Worm (Caenorhabditis elegans) whole organism, young adult: ENCODE measurements around the gene srx-76.

Experiments
- B0035.1 ChIP-seq: sonication (generic microtip); optimal IDR thresholded peaks from 2 replicates; lab custom pipeline; 2016; ENCODE audit warnings: missing genetic modification characterization, mild to moderate bottlenecking, missing compliant biosample characterization, missing genotype, missing genetic modification reagents
- F33H1.4 ChIP-seq: fragments of 200-800 bp; sonication (Bioruptor generic); IDR thresholded peaks from 2 replicates; pipeline ENCODE4 v1.3.6; 2022; ENCODE audit warnings: missing genetic modification reagents, missing genetic modification characterization, missing compliant biosample characterization
- F37B4.10 ChIP-seq: fragments of 200-800 bp; sonication (Bioruptor generic); IDR thresholded peaks from 2 replicates; pipeline ENCODE4 v1.3.6; 2022; ENCODE audit warnings: missing genetic modification characterization, missing compliant biosample characterization
- F52B5.7 ChIP-seq: sonication (generic microtip); optimal IDR thresholded peaks from 2 replicates; lab custom pipeline; 2016; ENCODE audit warnings: mild to moderate bottlenecking, missing genetic modification characterization, missing compliant biosample characterization
- F55B11.4 ChIP-seq: sonication (generic microtip); optimal IDR thresholded peaks from 2 replicates; lab custom pipeline; 2016; ENCODE audit warnings: missing compliant biosample characterization, missing genetic modification characterization, borderline replicate concordance; ENCODE audit not compliant: insufficient read depth
- K12H6.12 ChIP-seq: fragments of 200-800 bp; sonication (Bioruptor generic); optimal IDR thresholded peaks from 2 replicates; lab custom pipeline; 2018; ENCODE audit warnings: mild to moderate bottlenecking, missing genetic modification characterization, missing compliant biosample characterization
- T07F8.4 ChIP-seq: sonication (generic microtip); optimal IDR thresholded peaks from 2 replicates; lab custom pipeline; 2016; ENCODE audit warnings: mild to moderate bottlenecking, missing genetic modification characterization, moderate library complexity, missing compliant biosample characterization
- Y67H2A.10 ChIP-seq: fragments of 200-800 bp; sonication (Bioruptor generic); conservative IDR thresholded peaks from 2 replicates; pipeline ENCODE4 v1.3.6; 2022; ENCODE audit warnings: missing genetic modification reagents, missing genetic modification characterization, missing compliant biosample characterization
- Y95B8A.8 ChIP-seq: fragments of 200-800 bp; sonication (Bioruptor generic); IDR thresholded peaks from 2 replicates; pipeline ENCODE4 v1.3.6; 2022; ENCODE audit warnings: missing genetic modification reagents, missing genetic modification characterization, missing compliant biosample characterization
- atf-7 ChIP-seq: sonication (generic microtip); optimal IDR thresholded peaks from 2 replicates; lab custom pipeline; 2017; ENCODE audit warnings: mild to moderate bottlenecking, missing genetic modification characterization, missing compliant biosample characterization
- attf-3 ChIP-seq: fragments of 200-800 bp; sonication (Bioruptor generic); conservative IDR thresholded peaks from 2 replicates; pipeline ENCODE4 v1.3.6; 2022; ENCODE audit warnings: missing genetic modification reagents, missing genetic modification characterization, missing compliant biosample characterization
- attf-5 ChIP-seq: fragments of 200-800 bp; sonication (Bioruptor generic); optimal IDR thresholded peaks from 2 replicates; lab custom pipeline; 2018; ENCODE audit warnings: mild to moderate bottlenecking, missing genetic modification characterization, missing compliant biosample characterization
- attf-6 ChIP-seq: fragments of 200-800 bp; sonication (Bioruptor generic); IDR thresholded peaks from 2 replicates; pipeline ENCODE4 v1.3.6; 2022; ENCODE audit warnings: missing genetic modification reagents, missing genetic modification characterization, missing compliant biosample characterization
- cebp-2 ChIP-seq: fragments of 200-800 bp; sonication (Bioruptor generic); IDR thresholded peaks from 2 replicates; pipeline ENCODE4 v1.3.6; 2022; ENCODE audit warnings: missing genetic modification characterization, missing compliant biosample characterization
- ceh-40 ChIP-seq: fragments of 200-800 bp; sonication (Bioruptor generic); IDR thresholded peaks from 2 replicates; pipeline ENCODE4 v1.3.6; 2022; ENCODE audit warnings: missing genetic modification characterization, missing compliant biosample characterization
- chd-7 ChIP-seq: sonication (generic microtip); optimal IDR thresholded peaks from 2 replicates; lab custom pipeline; 2016; ENCODE audit warnings: mild to moderate bottlenecking, missing genetic modification characterization, moderate library complexity, missing compliant biosample characterization
- die-1 ChIP-seq: sonication (generic microtip); optimal IDR thresholded peaks from 2 replicates; lab custom pipeline; 2016; ENCODE audit warnings: missing genotype, mild to moderate bottlenecking, missing genetic modification characterization, missing compliant biosample characterization
- dpff-1 ChIP-seq: sonication (generic microtip); optimal IDR thresholded peaks from 2 replicates; lab custom pipeline; 2017; ENCODE audit warnings: mild to moderate bottlenecking, missing genetic modification characterization, missing compliant biosample characterization
- efl-1 ChIP-seq: fragments of 150-350 bp; optimal IDR thresholded peaks from 2 replicates; lab custom pipeline; 2014; ENCODE audit warnings: missing biosample characterization, missing genetic modification reagents, missing genetic modification characterization
- egl-18 ChIP-seq: fragments of 200-800 bp; sonication (Bioruptor generic); IDR thresholded peaks from 2 replicates; pipeline ENCODE4 v1.3.6; 2022; ENCODE audit warnings: missing genetic modification reagents, missing genetic modification characterization, missing compliant biosample characterization
- fkh-3 ChIP-seq: sonication (generic microtip); optimal IDR thresholded peaks from 2 replicates; lab custom pipeline; 2016; ENCODE audit warnings: mild to moderate bottlenecking, missing genetic modification characterization, missing compliant biosample characterization
- hlh-26 ChIP-seq: fragments of 200-800 bp; sonication (Bioruptor generic); conservative IDR thresholded peaks from 2 replicates; pipeline ENCODE4 v1.3.6; 2022; ENCODE audit warnings: missing genetic modification reagents, missing genetic modification characterization, missing compliant biosample characterization
- hmg-1.2 ChIP-seq: fragments of 200-800 bp; sonication (Bioruptor generic); IDR thresholded peaks from 2 replicates; pipeline ENCODE4 v1.3.6; 2022; ENCODE audit warnings: missing genetic modification reagents, missing genetic modification characterization, missing compliant biosample characterization
- hmg-20 ChIP-seq: fragments of 200-800 bp; sonication (Bioruptor generic); IDR thresholded peaks from 2 replicates; pipeline ENCODE4 v1.3.6; 2022; ENCODE audit warnings: missing genetic modification reagents, missing genetic modification characterization, missing compliant biosample characterization
- hsf-1 ChIP-seq: fragments of 200-800 bp; sonication (Bioruptor generic); IDR thresholded peaks from 2 replicates; pipeline ENCODE4 v1.3.6; 2022; ENCODE audit warnings: missing genetic modification reagents, missing genetic modification characterization, missing compliant biosample characterization
- let-607 ChIP-seq, 2 experiments: fragments of 200-800 bp in 1 of 2; sonication (Bioruptor generic) in 1 of 2; sonication (generic microtip) in 1 of 2; optimal IDR thresholded peaks; 2 replicates each; lab custom pipeline; 2016 to 2018; ENCODE audit warnings: mild to moderate bottlenecking in 2 of 2, missing compliant biosample characterization in 2 of 2, missing genetic modification characterization in 2 of 2, moderate library complexity in 2 of 2, missing genotype in 1 of 2
- lin-54 ChIP-seq: fragments of 200-800 bp; sonication (Bioruptor generic); optimal IDR thresholded peaks from 2 replicates; lab custom pipeline; 2018; ENCODE audit warnings: mild to moderate bottlenecking, missing genetic modification characterization, missing compliant biosample characterization
- lsl-1 ChIP-seq: fragments of 200-800 bp; sonication (Bioruptor generic); optimal IDR thresholded peaks from 2 replicates; lab custom pipeline; 2018; ENCODE audit warnings: mild to moderate bottlenecking, missing genetic modification characterization, moderate library complexity, missing compliant biosample characterization
- lsy-27 ChIP-seq: sonication (generic microtip); optimal IDR thresholded peaks from 2 replicates; lab custom pipeline; 2017; ENCODE audit warnings: missing genetic modification characterization, mild to moderate bottlenecking, missing compliant biosample characterization, antibody characterized with exemption, missing genotype, borderline replicate concordance; ENCODE audit not compliant: insufficient read depth
- madf-10 ChIP-seq: sonication (generic microtip); optimal IDR thresholded peaks from 2 replicates; lab custom pipeline; 2016; ENCODE audit warnings: mild to moderate bottlenecking, missing genetic modification characterization, missing compliant biosample characterization
- madf-6 ChIP-seq: fragments of 200-800 bp; sonication (Bioruptor generic); IDR thresholded peaks from 2 replicates; pipeline ENCODE4 v1.3.6; 2022; ENCODE audit warnings: missing genetic modification reagents, missing genetic modification characterization, missing compliant biosample characterization
- madf-8 ChIP-seq: fragments of 200-800 bp; sonication (Bioruptor generic); conservative IDR thresholded peaks from 2 replicates; pipeline ENCODE4 v1.3.6; 2022; ENCODE audit warnings: missing genetic modification reagents, missing genetic modification characterization, missing compliant biosample characterization
- mel-28 ChIP-seq: sonication (generic microtip); optimal IDR thresholded peaks from 2 replicates; lab custom pipeline; 2016; ENCODE audit warnings: borderline replicate concordance, mild to moderate bottlenecking, missing genetic modification characterization, missing compliant biosample characterization
- mes-4 ChIP-seq: sonication (generic microtip); optimal IDR thresholded peaks from 2 replicates; lab custom pipeline; 2016; ENCODE audit warnings: missing genotype, missing genetic modification characterization, missing compliant biosample characterization
- nfya-2 ChIP-seq: fragments of 200-800 bp; sonication (Bioruptor generic); IDR thresholded peaks from 2 replicates; pipeline ENCODE4 v1.3.6; 2022; ENCODE audit warnings: missing genetic modification reagents, missing genetic modification characterization, missing compliant biosample characterization
- nfyb-1 ChIP-seq: fragments of 200-800 bp; sonication (Bioruptor generic); IDR thresholded peaks from 2 replicates; pipeline ENCODE4 v1.3.6; 2022; ENCODE audit warnings: missing genetic modification reagents, missing genetic modification characterization, missing compliant biosample characterization
- nhr-179 ChIP-seq: sonication (generic microtip); optimal IDR thresholded peaks from 2 replicates; lab custom pipeline; 2016; ENCODE audit warnings: mild to moderate bottlenecking, missing genetic modification characterization, missing compliant biosample characterization
- pha-4 ChIP-seq: fragments of 150-350 bp; sonication (generic microtip); optimal IDR thresholded peaks from 2 replicates; lab custom pipeline; 2014; ENCODE audit warnings: missing biosample characterization, missing genetic modification reagents, missing genetic modification characterization
- rec-8 ChIP-seq, 2 experiments: sonication (generic microtip); optimal IDR thresholded peaks; 2 replicates each; lab custom pipeline; 2016; ENCODE audit warnings: mild to moderate bottlenecking in 2 of 2, missing genetic modification characterization in 2 of 2, missing genetic modification reagents in 2 of 2, missing genotype in 2 of 2, missing biosample characterization in 1 of 2, missing compliant biosample characterization in 1 of 2, moderate library complexity in 1 of 2
- repo-1 ChIP-seq: sonication (generic microtip); optimal IDR thresholded peaks from 2 replicates; lab custom pipeline; 2017; ENCODE audit warnings: mild to moderate bottlenecking, missing genetic modification characterization, missing compliant biosample characterization
- sdz-38 ChIP-seq: sonication (generic microtip); optimal IDR thresholded peaks from 2 replicates; lab custom pipeline; 2016; ENCODE audit warnings: missing genotype, missing genetic modification characterization, missing compliant biosample characterization
- snpc-1.1 ChIP-seq: sonication (generic microtip); optimal IDR thresholded peaks from 2 replicates; lab custom pipeline; 2017; ENCODE audit warnings: missing genetic modification characterization, mild to moderate bottlenecking, missing compliant biosample characterization, antibody characterized with exemption, moderate library complexity, missing genotype, missing genetic modification reagents; ENCODE audit not compliant: insufficient read depth
- somi-1 ChIP-seq: fragments of 200-800 bp; sonication (Bioruptor generic); optimal IDR thresholded peaks from 2 replicates; lab custom pipeline; 2018; ENCODE audit warnings: mild to moderate bottlenecking, missing genetic modification characterization, missing compliant biosample characterization
- tbp1 ChIP-seq: fragments of 200-800 bp; sonication (Bioruptor generic); optimal IDR thresholded peaks from 2 replicates; lab custom pipeline; 2018; ENCODE audit warnings: mild to moderate bottlenecking, missing genetic modification characterization, missing compliant biosample characterization
- tlf-1 ChIP-seq: fragments of 200-800 bp; sonication (Bioruptor generic); optimal IDR thresholded peaks from 2 replicates; lab custom pipeline; 2018; ENCODE audit warnings: mild to moderate bottlenecking, missing genetic modification characterization, missing compliant biosample characterization
- zim-3 ChIP-seq: sonication (generic microtip); optimal IDR thresholded peaks from 2 replicates; lab custom pipeline; 2017; ENCODE audit warnings: mild to moderate bottlenecking, missing genetic modification characterization, moderate library complexity, missing compliant biosample characterization
- ztf-22 ChIP-seq: fragments of 200-800 bp; sonication (Bioruptor generic); optimal IDR thresholded peaks from 2 replicates; lab custom pipeline; 2018; ENCODE audit warnings: mild to moderate bottlenecking, missing genetic modification characterization, moderate library complexity, missing compliant biosample characterization

srx-76 gene

DNA sequence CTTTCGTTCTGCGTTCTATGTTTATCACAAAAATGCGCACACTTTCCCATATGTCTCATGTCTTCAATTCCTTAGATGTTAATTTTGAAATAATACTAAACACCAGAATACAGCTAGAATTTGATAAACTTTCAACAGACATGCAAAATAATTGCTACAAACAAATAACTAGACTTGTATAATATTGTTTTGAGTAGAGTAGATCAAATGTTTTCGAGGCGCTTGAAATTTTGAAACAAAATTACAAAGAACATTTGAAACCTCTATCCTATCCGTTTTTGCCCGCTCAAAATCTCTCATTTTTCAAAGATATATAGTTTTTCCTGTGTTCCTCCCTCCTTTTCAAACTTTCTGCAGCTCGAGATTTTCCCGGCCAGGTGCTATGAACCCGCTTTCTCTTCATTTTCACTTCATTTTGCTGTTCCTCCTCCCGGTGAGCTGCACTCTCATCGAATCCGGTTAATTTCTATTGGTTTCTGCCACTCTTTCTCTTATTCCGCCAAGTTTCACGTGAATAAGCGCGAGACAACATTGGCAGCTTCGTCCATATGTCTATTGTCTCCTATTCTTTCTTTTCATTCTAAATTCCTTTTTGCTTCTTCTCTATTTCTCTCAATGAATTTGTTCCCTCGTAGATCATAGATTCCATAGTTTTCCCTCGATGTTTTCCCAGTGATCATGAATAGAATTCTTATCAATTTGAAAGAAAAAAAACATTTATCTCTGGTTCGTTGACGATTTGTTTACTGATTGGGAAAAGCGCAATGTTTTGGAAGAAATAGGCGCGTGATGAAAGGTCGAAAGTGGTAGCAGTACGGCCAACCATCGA lies 30.3 kb downstream of the srx-76 start (continued):
- TF ChIP-seq B0035.1 (no peak), tlf-1 (GFP tag; lab: Kevin White, UChicago) (no peak), fkh-3 (no peak), rec-8 (tag; optimal IDR thresholded peaks at IDR 0.05; lab: Kevin White, UChicago) (no peak), mel-28 (tag; lab: Kevin White, UChicago) (no peak), repo-1 (no peak), T07F8.4 (tag; lab: Kevin White, UChicago) (no peak), hmg-1.2 (GFP tag; lab: Robert Waterston, UW) (no peak), madf-8 (GFP tag; lab: Robert Waterston, UW) (peak; percentile 81), pha-4 (no peak), attf-6 (GFP tag; lab: Robert Waterston, UW) (no peak), hlh-26 (no peak), nfya-2 (GFP tag; lab: Robert Waterston, UW) (no peak), ceh-40 (GFP tag; lab: Robert Waterston, UW) (no peak), F33H1.4 (GFP tag; lab: Robert Waterston, UW) (0 out of 2 replicates have a peak, but pooled peaks have one; percentile 21), chd-7 (peak; percentile 43), let-607 (tag; optimal IDR thresholded peaks at IDR 0.05; lab: Kevin White, UChicago) (no peak), die-1 (tag; lab: Kevin White, UChicago) (no peak), nfyb-1 (GFP tag; lab: Robert Waterston, UW) (no peak), atf-7 (tag; lab: Kevin White, UChicago) (peak; percentile 3), F52B5.7 (no peak), zim-3 (tag; lab: Kevin White, UChicago) (no peak), Y67H2A.10 (GFP tag; lab: Robert Waterston, UW) (no peak), nhr-179 (tag; lab: Kevin White, UChicago) (no peak), efl-1 (GFP tag; lab: Kevin White, UChicago) (peak; percentile 52), attf-3 (GFP tag; lab: Robert Waterston, UW) (no peak), Y95B8A.8 (GFP tag; lab: Robert Waterston, UW) (no peak), lsl-1 (GFP tag; lab: Kevin White, UChicago) (no peak), madf-6 (GFP tag; lab: Robert Waterston, UW) (peak; percentile 93), F37B4.10 (GFP tag; lab: Robert Waterston, UW) (no peak), snpc-1.1 (tag; lab: Kevin White, UChicago) (no peak), egl-18 (GFP tag; lab: Robert Waterston, UW) (no peak), F55B11.4 (no peak), hmg-20 (GFP tag; lab: Robert Waterston, UW) (no peak), somi-1 (GFP tag; lab: Kevin White, UChicago) (peak; percentile 48), lin-54 (no peak), hsf-1 (GFP tag; lab: Robert Waterston, UW) (0 out of 2 replicates have a peak, but pooled peaks have one; percentile 30), ztf-22 (no peak), K12H6.12 (no peak), attf-5 (GFP tag; lab: Kevin White, UChicago) (no peak), cebp-2 (no peak), madf-10 (no peak), sdz-38 (tag; lab: Kevin White, UChicago) (no peak), lsy-27 (tag; lab: Kevin White, UChicago) (no peak), dpff-1 (no peak), mes-4 (no peak), tbp1 (no peak)
